Worm (Caenorhabditis elegans) whole organism, L2 larva: ENCODE measurements around the gene C50B6.3.

Experiments used
- aly-2 ChIP-seq: fragments of 150-350 bp; optimal IDR thresholded peaks from 2 replicates; lab custom pipeline; 2014; ENCODE audit warnings: missing biosample characterization, missing genetic modification characterization
- ama-1 ChIP-seq: fragments of 150-350 bp; optimal IDR thresholded peaks from 2 replicates; lab custom pipeline; 2018; ENCODE audit warnings: inconsistent platforms
- dmd-4 ChIP-seq: sonication (generic microtip); optimal IDR thresholded peaks from 2 replicates; lab custom pipeline; 2017; ENCODE audit warnings: missing biosample characterization, missing genetic modification characterization
- sma-3 ChIP-seq: sonication (generic microtip); optimal IDR thresholded peaks from 2 replicates; lab custom pipeline; 2016; ENCODE audit warnings: missing genetic modification reagents, missing genetic modification characterization, missing compliant biosample characterization

- no peak for TF ChIP-seq ama-1
- no peak for TF ChIP-seq aly-2 (tag; lab: Kevin White, UChicago)
- TF ChIP-seq dmd-4, result no peak
- no peak for TF ChIP-seq sma-3 (GFP tag; lab: Kevin White, UChicago)
Observed at ce11 chrV:13286525-13286924, 26.8 kb upstream of the C50B6.3 start.
